Worm (Caenorhabditis elegans) whole organism, late embryonic: Measurements from ENCODE around the gene ttr-53.

Experiments used
- C08G9.2 ChIP-seq: sonication (generic microtip); optimal IDR thresholded peaks from 2 replicates; lab custom pipeline; 2016; ENCODE audit warnings: mild to moderate bottlenecking, missing genetic modification characterization, moderate library complexity, missing compliant biosample characterization
- C38D4.7 ChIP-seq: fragments of 200-800 bp; sonication (Bioruptor generic); optimal IDR thresholded peaks from 2 replicates; lab custom pipeline; 2018; ENCODE audit warnings: mild to moderate bottlenecking, missing genetic modification characterization, moderate library complexity, missing compliant biosample characterization
- Y22D7AL.16 ChIP-seq: sonication (generic microtip); optimal IDR thresholded peaks from 2 replicates; lab custom pipeline; 2016; ENCODE audit warnings: missing genetic modification characterization, missing compliant biosample characterization
- ahr-1 ChIP-seq: sonication (generic microtip); optimal IDR thresholded peaks from 2 replicates; lab custom pipeline; 2016; ENCODE audit warnings: missing genetic modification characterization, missing compliant biosample characterization
- ceh-18 ChIP-seq: sonication (generic microtip); optimal IDR thresholded peaks from 2 replicates; lab custom pipeline; 2016; ENCODE audit warnings: missing genetic modification characterization, missing compliant biosample characterization
- ceh-19 ChIP-seq: fragments of 200-800 bp; sonication (Bioruptor generic); optimal IDR thresholded peaks from 2 replicates; lab custom pipeline; 2018; ENCODE audit warnings: mild to moderate bottlenecking, missing genetic modification characterization, missing compliant biosample characterization
- ceh-2 ChIP-seq: sonication (generic microtip); optimal IDR thresholded peaks from 2 replicates; lab custom pipeline; 2016; ENCODE audit warnings: missing genotype, missing genetic modification characterization, missing compliant biosample characterization
- ceh-22 ChIP-seq: sonication (generic microtip); optimal IDR thresholded peaks from 2 replicates; lab custom pipeline; 2017; ENCODE audit warnings: missing biosample characterization, missing genetic modification characterization
- ceh-30 ChIP-seq: fragments of 150-350 bp; optimal IDR thresholded peaks from 2 replicates; lab custom pipeline; 2014; ENCODE audit warnings: missing biosample characterization, missing genetic modification characterization
- ceh-45 ChIP-seq: fragments of 200-800 bp; sonication (Bioruptor generic); IDR thresholded peaks from 2 replicates; pipeline ENCODE4 v1.3.6; 2022; ENCODE audit warnings: missing genetic modification reagents, missing genetic modification characterization, missing compliant biosample characterization
- ceh-6 ChIP-seq: fragments of 200-800 bp; sonication (Bioruptor generic); optimal IDR thresholded peaks from 2 replicates; lab custom pipeline; 2018; ENCODE audit warnings: mild to moderate bottlenecking, missing genetic modification characterization, missing compliant biosample characterization
- ceh-9 ChIP-seq: sonication (generic microtip); optimal IDR thresholded peaks from 2 replicates; lab custom pipeline; 2016; ENCODE audit warnings: mild to moderate bottlenecking, missing genetic modification characterization, inconsistent platforms, missing compliant biosample characterization
- che-1 ChIP-seq: sonication (generic microtip); optimal IDR thresholded peaks from 2 replicates; lab custom pipeline; 2016; ENCODE audit warnings: mild to moderate bottlenecking, missing genetic modification characterization, missing compliant biosample characterization
- dve-1 ChIP-seq: sonication (generic microtip); optimal IDR thresholded peaks from 2 replicates; lab custom pipeline; 2017; ENCODE audit warnings: antibody characterized with exemption, mild to moderate bottlenecking, missing genetic modification characterization, missing compliant biosample characterization
- fkh-10 ChIP-seq: fragments of 150-350 bp; optimal IDR thresholded peaks from 2 replicates; lab custom pipeline; 2014; ENCODE audit warnings: missing biosample characterization, missing genetic modification reagents, missing genetic modification characterization
- gmeb-2 ChIP-seq: sonication (generic microtip); optimal IDR thresholded peaks from 2 replicates; lab custom pipeline; 2016; ENCODE audit warnings: missing genetic modification characterization, inconsistent platforms, missing compliant biosample characterization
- hlh-13 ChIP-seq: fragments of 200-800 bp; sonication (Bioruptor generic); optimal IDR thresholded peaks from 2 replicates; lab custom pipeline; 2018; ENCODE audit warnings: mild to moderate bottlenecking, missing genetic modification characterization, missing compliant biosample characterization
- hlh-15 ChIP-seq: sonication (generic microtip); optimal IDR thresholded peaks from 2 replicates; lab custom pipeline; 2016; ENCODE audit warnings: missing genetic modification characterization, missing compliant biosample characterization
- hlh-6 ChIP-seq: sonication (generic microtip); optimal IDR thresholded peaks from 2 replicates; lab custom pipeline; 2016; ENCODE audit warnings: missing genotype, missing genetic modification characterization, missing compliant biosample characterization
- hlh-8 ChIP-seq: sonication (generic microtip); optimal IDR thresholded peaks from 2 replicates; lab custom pipeline; 2016; ENCODE audit warnings: missing genotype, missing genetic modification characterization, missing compliant biosample characterization
- lim-6 ChIP-seq: sonication (generic microtip); optimal IDR thresholded peaks from 2 replicates; lab custom pipeline; 2016; ENCODE audit warnings: missing genetic modification characterization, missing compliant biosample characterization
- lin-11 ChIP-seq: fragments of 200-800 bp; sonication (Bioruptor generic); optimal IDR thresholded peaks from 2 replicates; lab custom pipeline; 2018; ENCODE audit warnings: mild to moderate bottlenecking, missing genetic modification characterization, missing compliant biosample characterization
- madf-2 ChIP-seq: sonication (generic microtip); optimal IDR thresholded peaks from 2 replicates; lab custom pipeline; 2017; ENCODE audit warnings: missing genetic modification characterization, missing compliant biosample characterization
- mec-3 ChIP-seq: sonication (generic microtip); optimal IDR thresholded peaks from 2 replicates; lab custom pipeline; 2016; ENCODE audit warnings: borderline replicate concordance, missing genetic modification characterization, missing compliant biosample characterization
- pag-3 ChIP-seq: sonication (generic microtip); optimal IDR thresholded peaks from 2 replicates; lab custom pipeline; 2016; ENCODE audit warnings: missing compliant biosample characterization, missing genetic modification characterization, borderline replicate concordance
- pat-9 ChIP-seq: fragments of 200-800 bp; sonication (Bioruptor generic); optimal IDR thresholded peaks from 2 replicates; lab custom pipeline; 2018; ENCODE audit warnings: mild to moderate bottlenecking, missing genetic modification characterization, moderate library complexity, missing compliant biosample characterization
- ref-2 ChIP-seq: sonication (generic microtip); optimal IDR thresholded peaks from 2 replicates; lab custom pipeline; 2016; ENCODE audit warnings: missing genetic modification characterization, missing compliant biosample characterization
- rnt-1 ChIP-seq: sonication (generic microtip); optimal IDR thresholded peaks from 2 replicates; lab custom pipeline; 2016; ENCODE audit warnings: missing genetic modification characterization, missing compliant biosample characterization
- syd-9 ChIP-seq: sonication (generic microtip); optimal IDR thresholded peaks from 2 replicates; lab custom pipeline; 2016; ENCODE audit warnings: mild to moderate bottlenecking, missing genetic modification characterization, moderate library complexity, missing compliant biosample characterization
- ttx-3 ChIP-seq: sonication (generic microtip); optimal IDR thresholded peaks from 2 replicates; lab custom pipeline; 2016; ENCODE audit warnings: missing genetic modification reagents, missing genetic modification characterization, missing compliant biosample characterization
- unc-3 ChIP-seq, 2 experiments: fragments of 200-800 bp in 1 of 2; sonication (Bioruptor generic) in 1 of 2; sonication (generic microtip) in 1 of 2; conservative IDR thresholded peaks in 1 of 2; optimal IDR thresholded peaks in 1 of 2; 2 replicates each; pipeline versions ENCODE4 v1.3.6 to Lab custom; 2016 to 2022; ENCODE audit warnings: missing compliant biosample characterization in 2 of 2, missing genetic modification characterization in 2 of 2, missing genetic modification reagents in 1 of 2
- unc-55 ChIP-seq: sonication (generic microtip); optimal IDR thresholded peaks from 2 replicates; lab custom pipeline; 2017; ENCODE audit warnings: missing biosample characterization, missing genetic modification reagents, missing genetic modification characterization
- zip-5 ChIP-seq: sonication (generic microtip); optimal IDR thresholded peaks from 2 replicates; lab custom pipeline; 2016; ENCODE audit warnings: missing genetic modification characterization, missing compliant biosample characterization
- ztf-16 ChIP-seq: sonication (generic microtip); optimal IDR thresholded peaks from 2 replicates; lab custom pipeline; 2017; ENCODE audit warnings: missing genetic modification characterization, missing compliant biosample characterization

ttr-53 gene

DNA sequence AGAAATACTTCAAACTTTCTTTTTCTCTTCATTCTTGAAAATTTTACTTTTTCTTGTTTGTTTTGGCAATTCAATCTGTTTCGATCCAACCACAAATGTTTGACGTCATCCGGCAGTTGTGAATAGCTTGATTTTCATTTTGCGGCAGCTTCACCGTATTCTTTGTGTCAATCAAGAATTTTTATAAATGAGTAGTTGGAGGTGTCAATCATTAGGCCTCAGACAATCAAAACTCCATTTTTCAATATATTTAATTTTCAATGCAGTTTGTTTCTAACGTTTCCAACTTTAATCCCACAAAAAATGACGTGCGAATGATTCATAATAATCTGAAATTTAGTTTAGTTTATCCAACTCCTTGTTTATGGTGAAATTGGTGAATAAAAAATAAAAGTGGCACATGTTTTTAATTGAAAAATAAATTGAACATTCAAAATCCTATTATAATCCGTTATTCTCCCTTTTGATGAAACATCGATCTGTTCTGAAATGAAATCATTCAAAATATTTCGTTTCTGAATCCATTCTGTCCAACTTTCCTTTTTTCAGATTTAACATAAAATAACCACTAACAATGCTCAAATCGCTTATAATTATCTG is at the start of gene ttr-53:
ttr-53 (plus strand) TSS at position 550 of the 600 bp plus-strand sequence.
- TF ChIP-seq madf-2 (tag; lab: Kevin White, UChicago) (no peak), lim-6 (tag; lab: Kevin White, UChicago) (no peak), ceh-22 (tag; lab: Kevin White, UChicago) (no peak)
- TF ChIP-seq, all 69 proteins: peak for 0

ce11 chrIV:10110417-10110816 is 47.4 kb upstream of the ttr-53 start, which contains the start of gene egl-38:
egl-38 (minus strand) TSS chrIV:10110517.
- TF ChIP-seq ref-2 (no peak), hlh-6 (tag; lab: Kevin White, UChicago) (no peak), unc-3 (GFP tag; conservative IDR thresholded peaks at IDR 0.05; lab: Robert Waterston, UW) (no peak), unc-3 (tag; optimal IDR thresholded peaks at IDR 0.05; lab: Kevin White, UChicago) (no peak), syd-9 (tag; lab: Kevin White, UChicago) (no peak), ztf-16 (tag; lab: Kevin White, UChicago) (no peak), Y22D7AL.16 (no peak), hlh-15 (no peak), ttx-3 (tag; lab: Kevin White, UChicago) (no peak), zip-5 (tag; lab: Kevin White, UChicago) (no peak), hlh-8 (no peak)
- TF ChIP-seq, all 69 proteins: peak for 0

DNA sequence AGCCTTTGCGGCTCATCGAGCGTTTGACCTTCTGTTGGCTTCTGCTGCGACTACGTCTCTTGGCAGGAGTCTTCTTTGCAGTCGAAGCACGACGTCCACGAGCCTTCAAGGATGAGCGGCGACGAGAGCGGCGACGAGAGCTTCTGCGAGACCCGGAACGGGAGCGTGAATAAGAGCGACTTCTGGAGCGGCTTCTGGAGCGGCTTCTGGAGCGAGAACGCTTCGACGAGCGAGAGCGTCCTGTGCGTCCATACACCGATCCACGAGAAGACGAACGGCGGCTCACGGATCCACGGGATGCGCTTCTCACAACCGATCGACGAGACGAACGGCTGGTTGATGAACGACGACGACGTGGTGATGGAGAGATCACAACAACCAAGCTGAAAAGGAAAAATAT is 47.0 kb upstream of the ttr-53 start:
- TF ChIP-seq pag-3 (tag; lab: Kevin White, UChicago), result no peak
- no peak for TF ChIP-seq ceh-45
- no peak for TF ChIP-seq ceh-19
- no peak for TF ChIP-seq ceh-18 (tag; lab: Kevin White, UChicago)
- no peak for TF ChIP-seq hlh-13 (GFP tag; lab: Kevin White, UChicago)

- TF ChIP-seq pat-9 (tag; lab: Kevin White, UChicago), result no peak
- TF ChIP-seq lin-11, result no peak
- TF ChIP-seq ceh-45, result no peak
- TF ChIP-seq dve-1 (tag; lab: Kevin White, UChicago), result no peak
- no peak for TF ChIP-seq ref-2
- no peak for TF ChIP-seq ceh-19
- no peak for TF ChIP-seq che-1
- TF ChIP-seq ceh-6 (GFP tag; lab: Kevin White, UChicago), result no peak
- TF ChIP-seq hlh-13 (GFP tag; lab: Kevin White, UChicago), result no peak
- no peak for TF ChIP-seq ceh-30 (tag; lab: Kevin White, UChicago)
Observed at ce11 chrIV:10111441-10111840, 46.4 kb upstream of the ttr-53 start, which contains the start of gene spch-1. spch-1 (minus strand) TSS chrIV:10111541.

DNA sequence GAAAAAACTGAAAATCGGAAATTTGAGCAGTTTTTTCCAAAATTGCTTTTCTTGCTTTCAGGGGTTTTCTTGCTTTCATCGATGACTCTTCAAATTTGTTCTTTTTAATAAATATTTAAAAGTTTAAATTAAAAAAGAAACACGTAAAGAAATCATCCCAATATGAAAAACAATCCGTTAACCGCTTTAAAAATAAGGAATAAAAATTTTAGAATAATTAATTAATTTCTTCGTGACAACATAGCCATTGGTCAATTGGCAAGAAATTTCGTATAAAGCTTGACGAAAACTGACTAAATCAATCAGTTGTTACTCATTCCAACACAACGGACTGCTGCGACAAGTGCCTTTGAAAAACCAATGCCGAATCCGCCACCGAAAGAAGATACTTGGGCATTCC is 45.3 kb upstream of the ttr-53 start, which contains the start of gene nsph-3.2:
nsph-3.2 (plus strand) TSS at position 301 of the 400 bp plus-strand sequence.
- TF ChIP-seq lin-11 (no peak), ceh-19 (no peak), gmeb-2 (tag; lab: Kevin White, UChicago) (no peak), ceh-45 (no peak), C38D4.7 (no peak)

DNA sequence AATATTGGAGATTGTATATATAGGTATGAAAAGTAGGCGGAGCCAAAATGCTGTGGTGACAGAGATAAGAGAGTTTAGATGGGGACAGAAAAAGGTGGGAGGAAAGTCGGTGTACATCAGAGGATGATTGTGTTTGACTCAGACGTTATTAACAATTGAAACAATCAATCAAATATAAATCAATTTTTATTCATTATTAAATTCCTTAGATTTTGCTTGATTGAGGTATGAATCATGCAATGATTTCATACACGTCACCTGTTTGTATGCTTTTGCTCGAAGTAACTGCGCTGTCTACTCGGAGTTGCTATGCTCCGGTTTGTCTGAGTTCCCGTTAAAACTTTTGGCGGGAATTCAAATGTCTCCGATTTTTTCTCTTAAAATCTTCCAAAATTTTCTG is 42.7 kb upstream of the ttr-53 start, which contains the start of gene C04G2.10:
C04G2.10 (plus strand) TSS at position 301 of the 400 bp plus-strand sequence.
- TF ChIP-seq fkh-10 (GFP tag; lab: Kevin White, UChicago), result no peak
- TF ChIP-seq rnt-1 (tag; lab: Kevin White, UChicago), result no peak
- TF ChIP-seq unc-55 (GFP tag; lab: Kevin White, UChicago), result no peak
- no peak for TF ChIP-seq ceh-2 (tag; lab: Kevin White, UChicago)
- TF ChIP-seq C08G9.2, result no peak
- no peak for TF ChIP-seq ceh-9 (tag; lab: Kevin White, UChicago)
- TF ChIP-seq ref-2, result no peak
- no peak for TF ChIP-seq ahr-1
- TF ChIP-seq mec-3 (tag; lab: Kevin White, UChicago), result no peak
